Fruit fly (Drosophila melanogaster): ENCODE data around the gene CG18549.

CG18549 gene

DNA sequence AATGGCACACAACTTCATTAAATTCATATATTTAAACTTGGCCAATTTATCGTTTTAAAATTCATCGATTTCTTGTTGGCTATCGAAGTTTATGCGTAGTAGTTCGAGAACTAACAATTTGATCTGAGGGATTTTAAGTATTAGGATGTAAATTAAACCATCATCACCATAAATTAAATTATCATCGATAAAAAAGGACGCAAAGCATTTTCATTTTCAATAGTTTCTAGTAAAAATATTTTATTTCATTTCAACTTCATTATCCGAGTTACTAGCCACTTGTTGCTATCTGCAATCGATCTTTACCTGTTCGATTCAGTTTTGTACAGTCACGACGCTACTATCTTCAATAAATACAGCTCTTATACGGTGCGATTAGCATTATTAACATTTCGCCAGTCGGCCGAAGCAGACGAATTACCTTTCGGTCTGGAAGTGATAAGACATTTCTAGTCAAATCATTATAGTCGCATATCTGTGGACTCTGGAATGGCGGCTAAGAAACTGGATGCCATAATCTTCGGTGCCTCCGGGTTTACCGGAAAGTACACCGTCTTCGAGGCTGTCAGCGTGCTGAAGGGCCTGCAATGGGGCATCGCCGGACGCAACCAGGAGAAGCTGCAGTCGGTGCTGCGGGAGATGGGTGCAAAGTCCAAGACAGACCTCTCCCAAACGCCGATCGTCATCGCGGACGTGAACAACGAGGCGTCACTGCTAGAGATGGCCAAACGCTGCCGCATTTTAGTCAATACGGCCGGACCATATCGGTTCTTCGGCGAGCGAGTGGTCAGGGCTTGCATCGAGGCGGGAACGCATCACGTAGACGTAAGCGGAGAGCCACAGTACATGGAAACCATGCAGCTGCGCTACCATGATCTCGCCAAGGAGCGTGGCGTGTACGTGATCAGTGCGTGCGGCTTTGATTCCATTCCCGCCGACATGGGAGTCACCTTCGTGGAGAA, 42.6 kb upstream of the CG18549 start, which contains the start of gene CG5167 (continued):
- TF ChIP-seq nerfin-2 (GFP tag; IDR thresholded peaks at IDR 0.05; ENCODE audit: partially characterized antibody), result peak; percentile 23; the same call in 1 of the 2 replicates
- no peak for TF ChIP-seq Adf1 (GFP tag; IDR thresholded peaks at IDR 0.05)
- TF ChIP-seq Oaz (GFP tag; IDR thresholded peaks at IDR 0.05), result no peak
- no peak for TF ChIP-seq pnt (GFP tag; optimal IDR thresholded peaks at IDR 0.05)
- no peak for TF ChIP-seq zfh2 (GFP tag; optimal IDR thresholded peaks at IDR 0.05)
- TF ChIP-seq CG8924 (tag; optimal IDR thresholded peaks at IDR 0.05), result peak; percentile 63
- TF ChIP-seq ase (GFP tag; IDR thresholded peaks at IDR 0.05), result no peak
- no peak for TF ChIP-seq CG14667 (GFP tag; IDR thresholded peaks at IDR 0.05)
- TF ChIP-seq CG30020 (tag; optimal IDR thresholded peaks at IDR 0.05), result peak; percentile 5
- TF ChIP-seq pb (GFP tag; optimal IDR thresholded peaks at IDR 0.05), result no peak
- TF ChIP-seq CG10565 (GFP tag; optimal IDR thresholded peaks at IDR 0.05), result no peak
- TF ChIP-seq chinmo (GFP tag; IDR thresholded peaks at IDR 0.05; ENCODE audit: partially characterized antibody), result 0 out of 4 replicates have a peak, but pooled peaks have one; percentile 25
- peak; percentile 23; the same call in 1 of the 2 replicates for TF ChIP-seq onecut (GFP tag; IDR thresholded peaks at IDR 0.05)
- TF ChIP-seq HLH4C (GFP tag; IDR thresholded peaks at IDR 0.05; ENCODE audit: partially characterized antibody), result peak; percentile 39; the same call in 2 of the 3 replicates
- TF ChIP-seq CG18599 (GFP tag; optimal IDR thresholded peaks at IDR 0.05), result peak; percentile 67
- peak; percentile 11 for TF ChIP-seq CG4424 (GFP tag; optimal IDR thresholded peaks at IDR 0.05)
- peak; percentile 28 for TF ChIP-seq Xbp1 (GFP tag; optimal IDR thresholded peaks at IDR 0.05)
- TF ChIP-seq gsb (GFP tag; IDR thresholded peaks at IDR 0.05), result no peak
- no peak for TF ChIP-seq twi (tag; optimal IDR thresholded peaks at IDR 0.05)
- 0 out of 2 replicates have a peak, but pooled peaks have one; percentile 5 for TF ChIP-seq CG8765 (GFP tag; IDR thresholded peaks at IDR 0.05)
- no peak for TF ChIP-seq NFAT (GFP tag; IDR thresholded peaks at IDR 0.05)
- TF ChIP-seq dimm (GFP tag; IDR thresholded peaks at IDR 0.05), result no peak
- TF ChIP-seq Fer2 (tag; optimal IDR thresholded peaks at IDR 0.05), result no peak
- no peak for TF ChIP-seq Bgb (GFP tag; IDR thresholded peaks at IDR 0.05; ENCODE audit: partially characterized antibody)
- TF ChIP-seq Dp (GFP tag; optimal IDR thresholded peaks at IDR 0.05), result peak; percentile 45
- TF ChIP-seq CG17359 (tag; optimal IDR thresholded peaks at IDR 0.05), result peak; percentile 49
- TF ChIP-seq CG13296 (GFP tag; optimal IDR thresholded peaks at IDR 0.05), result peak; percentile 31
- TF ChIP-seq sug (tag; optimal IDR thresholded peaks at IDR 0.05), result peak; percentile 36
- TF ChIP-seq CG8290 (GFP tag; optimal IDR thresholded peaks at IDR 0.05), result peak; percentile 61
- TF ChIP-seq CG8290 (tag; optimal IDR thresholded peaks at IDR 0.05), result peak in 1 of 2 experiments; percentile 29
- TF ChIP-seq Six4 (GFP tag; optimal IDR thresholded peaks at IDR 0.05), result no peak
- no peak for TF ChIP-seq CG6175 (GFP tag; IDR thresholded peaks at IDR 0.05)
- no peak for TF ChIP-seq rib (GFP tag; IDR thresholded peaks at IDR 0.05)
- TF ChIP-seq CG17802 (tag; optimal IDR thresholded peaks at IDR 0.05), result no peak
- no peak for TF ChIP-seq ftz-f1 (GFP tag; optimal IDR thresholded peaks at IDR 0.05)
- TF ChIP-seq CG13775 (GFP tag; optimal IDR thresholded peaks at IDR 0.05), result no peak
- peak; percentile 38 for TF ChIP-seq Sox102F (GFP tag; optimal IDR thresholded peaks at IDR 0.05)
- no peak for TF ChIP-seq toy (GFP tag; IDR thresholded peaks at IDR 0.05)
- no peak for TF ChIP-seq Bdp1 (GFP tag; optimal IDR thresholded peaks at IDR 0.05)
- peak; percentile 20 for TF ChIP-seq CG12659 (GFP tag; optimal IDR thresholded peaks at IDR 0.05)
- no peak for TF ChIP-seq CG18764 (GFP tag; optimal IDR thresholded peaks at IDR 0.05)
- TF ChIP-seq Trl (optimal IDR thresholded peaks at IDR 0.05), result no peak
- TF ChIP-seq Trl (GFP tag; optimal IDR thresholded peaks at IDR 0.05), result no peak
- TF ChIP-seq CG2202 (tag; optimal IDR thresholded peaks at IDR 0.05), result peak; percentile 7
- TF ChIP-seq Asciz (GFP tag; optimal IDR thresholded peaks at IDR 0.05), result no peak
- TF ChIP-seq slp2 (GFP tag; optimal IDR thresholded peaks at IDR 0.05), result no peak
- no peak for TF ChIP-seq HLHmδ (GFP tag; optimal IDR thresholded peaks at IDR 0.05)
- TF ChIP-seq grn (GFP tag; optimal IDR thresholded peaks at IDR 0.05), result peak; percentile 93
- peak; percentile 51 for TF ChIP-seq CG15514 (GFP tag; optimal IDR thresholded peaks at IDR 0.05)

All from whole organism, embryonic.